Fruit fly (Drosophila melanogaster): ENCODE data around the gene CG33281.
A peak's percentile ranks its signal among the peaks of the same experiment; 100 is the strongest.

DNA sequence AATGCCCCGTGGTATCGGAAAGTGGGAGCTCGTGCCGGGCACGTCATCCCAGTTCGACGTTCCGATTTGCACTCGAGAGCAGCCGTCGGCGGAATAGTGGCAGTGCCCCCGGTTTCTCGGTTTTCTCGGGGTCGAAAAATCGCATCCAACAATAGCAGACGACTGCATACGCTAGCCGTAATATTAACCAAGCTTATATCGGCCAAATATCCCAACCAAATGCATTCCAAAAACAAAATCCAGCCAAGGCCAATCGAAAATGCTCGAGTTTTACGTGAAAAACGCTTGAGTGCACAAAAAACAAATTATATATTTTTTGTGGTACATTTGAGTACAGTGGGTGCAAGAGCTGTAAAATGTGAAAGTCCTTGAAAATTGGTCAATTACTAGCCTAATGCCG, 47.3 kb downstream of the CG33281 start:
- TF ChIP-seq Blimp-1 (GFP tag; optimal IDR thresholded peaks at IDR 0.05) (no peak), OdsH (GFP tag; optimal IDR thresholded peaks at IDR 0.05) (no peak), CG6276 (GFP tag; optimal IDR thresholded peaks at IDR 0.05) (peak; percentile 37), Sox15 (GFP tag; optimal IDR thresholded peaks at IDR 0.05) (no peak)
